Worm (Caenorhabditis elegans) whole organism, L4 larva: ENCODE measurements around the gene uda-1.
A peak's percentile ranks its signal among the peaks of the same experiment; 100 is the strongest.

ENCODE experiments used
- T20F7.1 ChIP-seq: fragments of 200-800 bp; sonication (Bioruptor generic); optimal IDR thresholded peaks from 2 replicates; lab custom pipeline; 2018; ENCODE audit warnings: mild to moderate bottlenecking, missing genetic modification characterization, missing compliant biosample characterization
- aly-2 ChIP-seq: sonication (generic microtip); optimal IDR thresholded peaks from 2 replicates; lab custom pipeline; 2018; ENCODE audit warnings: missing biosample characterization, missing genetic modification characterization
- ceh-28 ChIP-seq: fragments of 150-350 bp; optimal IDR thresholded peaks from 2 replicates; lab custom pipeline; 2014; ENCODE audit warnings: missing biosample characterization, missing genetic modification reagents, missing genetic modification characterization
- dmd-9 ChIP-seq: fragments of 200-800 bp; sonication (Bioruptor generic); IDR thresholded peaks from 2 replicates; pipeline ENCODE4 v1.3.6; 2022; ENCODE audit warnings: missing genetic modification reagents, missing genetic modification characterization, missing compliant biosample characterization
- fkh-10 ChIP-seq: fragments of 150-350 bp; optimal IDR thresholded peaks from 2 replicates; lab custom pipeline; 2014; ENCODE audit warnings: missing biosample characterization, missing genetic modification reagents, missing genetic modification characterization
- hlh-30 ChIP-seq: sonication (generic microtip); optimal IDR thresholded peaks from 2 replicates; lab custom pipeline; 2017; ENCODE audit warnings: antibody characterized with exemption, mild to moderate bottlenecking, missing genetic modification characterization, missing compliant biosample characterization; ENCODE audit not compliant: insufficient read depth
- nhr-77 ChIP-seq: fragments of 150-350 bp; optimal IDR thresholded peaks from 2 replicates; lab custom pipeline; 2014; ENCODE audit warnings: missing biosample characterization, missing genetic modification characterization
- pha-4 ChIP-seq, 2 experiments: fragments of 150-350 bp in 1 of 2; fragments of 200-800 bp in 1 of 2; sonication (Bioruptor generic) in 1 of 2; IDR thresholded peaks in 1 of 2; optimal IDR thresholded peaks in 1 of 2; 2 replicates each; pipeline versions ENCODE4 v1.3.6 to Lab custom; 2014 to 2022; ENCODE audit warnings: missing genetic modification characterization in 2 of 2, missing genetic modification reagents in 2 of 2, missing biosample characterization in 1 of 2, missing compliant biosample characterization in 1 of 2
- skn-1 ChIP-seq: fragments of 150-350 bp; optimal IDR thresholded peaks from 2 replicates; lab custom pipeline; 2014; ENCODE audit warnings: missing biosample characterization, missing genetic modification characterization
- unc-62 ChIP-seq, 3 experiments: fragments of 150-350 bp in 1 of 3; sonication (generic microtip); optimal IDR thresholded peaks in 2 of 3; peaks in 1 of 3; 1 replicate in 1 of 3; 2 replicates in 2 of 3; lab custom pipeline; 2014 to 2017; ENCODE audit warnings: missing biosample characterization in 3 of 3, missing genetic modification characterization in 3 of 3, missing genetic modification reagents in 3 of 3, missing genotype in 1 of 3
- ztf-11 ChIP-seq: fragments of 150-350 bp; optimal IDR thresholded peaks from 2 replicates; lab custom pipeline; 2014; ENCODE audit warnings: missing biosample characterization, missing genetic modification characterization

ce11 chrV:10042254-10042653 is 37.7 kb downstream of the uda-1 start:
- TF ChIP-seq unc-62 (GFP tag; optimal IDR thresholded peaks at IDR 0.05 in 1 of 2; lab: Kevin White, UChicago) (peak in 1 of 2 experiments; percentile 97), unc-62 (tag; optimal IDR thresholded peaks at IDR 0.05; lab: Kevin White, UChicago) (no peak), hlh-30 (tag; lab: Kevin White, UChicago) (peak; percentile 76), nhr-77 (tag; lab: Kevin White, UChicago) (no peak), aly-2 (tag; lab: Kevin White, UChicago) (no peak), ztf-11 (tag; lab: Kevin White, UChicago) (no peak), skn-1 (no peak), ceh-28 (tag; lab: Kevin White, UChicago) (peak; percentile 33), T20F7.1 (GFP tag; lab: Kevin White, UChicago) (no peak), pha-4 (GFP tag; IDR thresholded peaks at IDR 0.05; lab: Robert Waterston, UW) (no peak), pha-4 (tag; optimal IDR thresholded peaks at IDR 0.05; lab: Kevin White, UChicago) (no peak), fkh-10 (GFP tag; lab: Kevin White, UChicago) (no peak), dmd-9 (GFP tag; lab: Robert Waterston, UW) (no peak)
